Worm (Caenorhabditis elegans): Measurements from ENCODE around the gene rnp-2.

DNA sequence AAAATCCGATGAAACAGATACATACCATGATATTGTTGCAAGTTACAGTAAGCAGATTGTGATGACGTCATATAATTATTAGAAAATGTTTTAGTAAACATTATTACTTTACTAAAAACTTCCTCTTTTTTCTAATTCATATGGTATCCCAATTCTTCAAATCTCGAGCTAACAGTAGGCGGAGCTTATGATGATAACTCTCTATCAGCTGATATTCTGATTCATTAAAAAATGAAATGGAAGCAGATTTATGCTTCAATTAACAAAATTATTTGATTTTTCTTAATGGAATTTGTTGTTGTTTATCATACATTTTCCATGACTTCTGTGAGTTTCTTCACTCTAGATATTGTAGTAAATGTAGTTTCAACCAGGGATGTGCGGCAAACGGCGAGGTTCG, 32.4 kb downstream of the rnp-2 start, which contains the start of gene pax-2:
- TF ChIP-seq lin-13 (GFP tag; optimal IDR thresholded peaks at IDR 0.05): no peak
- TF ChIP-seq ceh-82 (tag; optimal IDR thresholded peaks at IDR 0.05): no peak
- TF ChIP-seq R02D3.7 (tag; optimal IDR thresholded peaks at IDR 0.05): no peak
- TF ChIP-seq lin-39 (tag; optimal IDR thresholded peaks at IDR 0.05): no peak
- no peak for TF ChIP-seq nhr-10 (tag; optimal IDR thresholded peaks at IDR 0.05)
- no peak for TF ChIP-seq egl-27 (tag; optimal IDR thresholded peaks at IDR 0.05)
- no peak for TF ChIP-seq ZK546.5 (tag; optimal IDR thresholded peaks at IDR 0.05)
- TF ChIP-seq nhr-23 (tag; optimal IDR thresholded peaks at IDR 0.05): no peak
- TF ChIP-seq unc-62 (GFP tag; optimal IDR thresholded peaks at IDR 0.05): no peak
- TF ChIP-seq unc-39 (tag; optimal IDR thresholded peaks at IDR 0.05): no peak
- no peak for TF ChIP-seq C34F6.9 (tag; optimal IDR thresholded peaks at IDR 0.05)
- no peak for TF ChIP-seq nhr-6 (tag; optimal IDR thresholded peaks at IDR 0.05)

All from whole organism, L2 larva.